Worm (Caenorhabditis elegans) whole organism, L4/young adult: ENCODE data around the gene W08E12.2.

ENCODE experiments used
- W03F9.2 ChIP-seq: fragments of 150-350 bp; optimal IDR thresholded peaks from 2 replicates; lab custom pipeline; 2014; ENCODE audit warnings: missing biosample characterization, missing genetic modification characterization
- him-1 ChIP-seq: sonication (generic microtip); optimal IDR thresholded peaks from 2 replicates; lab custom pipeline; 2016; ENCODE audit warnings: missing genotype, missing genetic modification reagents, missing genetic modification characterization, missing compliant biosample characterization

DNA sequence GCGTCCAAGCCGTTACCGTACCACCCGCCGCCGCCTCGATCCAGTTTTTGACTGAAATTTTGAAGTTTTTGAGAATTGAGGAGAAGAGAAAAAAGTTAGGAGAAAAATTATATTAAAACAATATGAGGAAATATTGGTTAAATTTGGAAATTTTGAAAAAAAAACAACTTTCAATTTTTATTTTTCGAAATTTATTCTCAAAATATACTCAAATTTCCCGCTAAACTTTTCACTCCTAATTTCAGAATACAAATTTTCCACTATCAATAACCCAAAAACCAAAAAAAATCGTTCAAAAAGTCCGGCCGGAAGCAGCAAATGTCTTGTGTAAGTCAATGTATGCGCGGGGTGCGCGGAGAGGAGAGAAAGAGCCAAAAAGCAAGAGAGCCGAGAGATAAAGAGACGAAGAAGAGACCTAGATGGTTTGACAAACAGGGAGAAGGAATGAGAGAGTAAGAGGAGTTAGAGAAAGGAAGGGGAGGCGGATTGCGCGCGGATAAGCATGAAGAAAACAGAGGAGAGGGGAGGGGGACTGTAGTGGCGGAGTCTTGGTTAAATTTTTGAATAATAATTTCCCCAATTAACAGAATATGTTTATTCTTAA is 44.4 kb downstream of the W08E12.2 start, which contains the start of gene elks-1:
- no peak for TF ChIP-seq W03F9.2 (tag; lab: Kevin White, UChicago)
- no peak for TF ChIP-seq him-1
